Worm (Caenorhabditis elegans) whole organism, dauer: Measurements from ENCODE around the gene cdc-14.
"Not testable (repeated sequence)": the region's sequence is repeated elsewhere in the genome, so short reads cannot be mapped to it uniquely, and the experiment has no call there.

ENCODE experiments used
- unc-62 ChIP-seq: sonication (generic microtip); optimal IDR thresholded peaks from 2 replicates; lab custom pipeline; 2017; ENCODE audit warnings: missing biosample characterization, missing genetic modification reagents, missing genetic modification characterization

Gene cdc-14

ce11 chrII:5557134-5557533, 36.1 kb downstream of the cdc-14 start:
- TF ChIP-seq unc-62 (GFP tag; lab: Kevin White, UChicago), result no peak

- TF ChIP-seq unc-62 (GFP tag; lab: Kevin White, UChicago), result no peak
Observed at ce11 chrII:5556431-5556830, 36.8 kb downstream of the cdc-14 start, which contains the start of gene ins-11. Gene ins-11, plus strand, starts transcription at chrII:5556731.

- TF ChIP-seq unc-62 (GFP tag; lab: Kevin White, UChicago), result no peak
Observed at ce11 chrII:5555522-5555921, 37.7 kb downstream of the cdc-14 start.

- TF ChIP-seq unc-62 (GFP tag; lab: Kevin White, UChicago), result no peak
Observed at ce11 chrII:5554788-5555187, 38.4 kb downstream of the cdc-14 start.

- no peak for TF ChIP-seq unc-62 (GFP tag; lab: Kevin White, UChicago)
Observed at ce11 chrII:5554317-5554716, 38.9 kb downstream of the cdc-14 start, which contains the start of gene ins-12. Gene ins-12, plus strand, starts transcription at chrII:5554617.

ce11 chrII:5553531-5553930, 39.7 kb downstream of the cdc-14 start:
- no peak for TF ChIP-seq unc-62 (GFP tag; lab: Kevin White, UChicago)

ce11 chrII:5551517-5551916, 41.7 kb downstream of the cdc-14 start, which contains the start of gene C17C3.5:
Gene C17C3.5, plus strand, starts transcription at chrII:5551817.
- TF ChIP-seq unc-62 (GFP tag; lab: Kevin White, UChicago), result no peak

ce11 chrII:5549746-5550145, 43.5 kb downstream of the cdc-14 start, which contains the start of gene C17C3.6:
Gene C17C3.6, plus strand, starts transcription at chrII:5550046.
- no peak for TF ChIP-seq unc-62 (GFP tag; lab: Kevin White, UChicago)

- no peak for TF ChIP-seq unc-62 (GFP tag; lab: Kevin White, UChicago)
Observed at ce11 chrII:5547442-5547894, 45.8 kb downstream of the cdc-14 start, which contains the start of gene acdh-2. Gene acdh-2, minus strand, starts transcription at chrII:5547492.

ce11 chrII:5544764-5545163, 48.5 kb downstream of the cdc-14 start, which contains the start of gene ins-13:
Gene ins-13, minus strand, starts transcription at chrII:5544864.
- TF ChIP-seq unc-62 (GFP tag; lab: Kevin White, UChicago), result no peak

ce11 chrII:5544145-5544515, 49.1 kb downstream of the cdc-14 start:
- no peak for TF ChIP-seq unc-62 (GFP tag; lab: Kevin White, UChicago)

- TF ChIP-seq unc-62 (GFP tag; lab: Kevin White, UChicago), result peak; percentile 12
Observed at ce11 chrII:5543476-5544144, 49.6 kb downstream of the cdc-14 start.

ce11 chrII:5541685-5542084, 51.5 kb downstream of the cdc-14 start, which contains the start of gene C17C3.24:
Gene C17C3.24, minus strand, starts transcription at chrII:5541785.
- TF ChIP-seq unc-62 (GFP tag; lab: Kevin White, UChicago), result no peak

ce11 chrII:5540113-5540512, 53.1 kb downstream of the cdc-14 start, which contains the start of gene hlh-27:
Gene hlh-27, minus strand, starts transcription at chrII:5540213.
- not testable (repeated sequence) for TF ChIP-seq unc-62 (GFP tag; lab: Kevin White, UChicago)
